Fruit fly (Drosophila melanogaster): ENCODE data around the gene bchs.

Gene bchs

dm6 chr2L:5906893-5907850, at the start of gene bchs (continued):
- TF ChIP-seq jigr1 (GFP tag; IDR thresholded peaks at IDR 0.05) (no peak), exex (tag; optimal IDR thresholded peaks at IDR 0.05) (peak; percentile 79), CG43689 (GFP tag; IDR thresholded peaks at IDR 0.05) (peak; percentile 49; the same call in 1 of the 2 replicates), CG17802 (tag; optimal IDR thresholded peaks at IDR 0.05) (peak; percentile 62), HmgZ (tag; optimal IDR thresholded peaks at IDR 0.05) (peak; percentile 96), E2f1 (GFP tag; IDR thresholded peaks at IDR 0.05) (peak; percentile 38; the same call in 1 of the 2 replicates), CG13424 (tag; optimal IDR thresholded peaks at IDR 0.05) (peak; percentile 85), stc (GFP tag; IDR thresholded peaks at IDR 0.05) (peak; percentile 89), btn (GFP tag; optimal IDR thresholded peaks at IDR 0.05) (peak; percentile 85), eve (GFP tag; optimal IDR thresholded peaks at IDR 0.05) (no peak), CG12299 (tag; optimal IDR thresholded peaks at IDR 0.05) (peak; percentile 91), Gug (GFP tag; IDR thresholded peaks at IDR 0.05) (no peak; the same call in 3 of the 4 replicates), CG11723 (GFP tag; optimal IDR thresholded peaks at IDR 0.05) (peak; percentile 92), CG15269 (tag; optimal IDR thresholded peaks at IDR 0.05) (no peak), Bdp1 (GFP tag; optimal IDR thresholded peaks at IDR 0.05) (peak; percentile 79), mld (GFP tag; IDR thresholded peaks at IDR 0.05; ENCODE audit: partially characterized antibody) (no peak), Six4 (GFP tag; optimal IDR thresholded peaks at IDR 0.05) (peak; percentile 69), CG12155 (GFP tag; optimal IDR thresholded peaks at IDR 0.05) (peak; percentile 45), CG10274 (GFP tag; optimal IDR thresholded peaks at IDR 0.05) (peak; percentile 75), vfl (GFP tag; optimal IDR thresholded peaks at IDR 0.05) (no peak), Abd-B (GFP tag; optimal IDR thresholded peaks at IDR 0.05) (no peak), C15 (GFP tag; IDR thresholded peaks at IDR 0.05) (peak; percentile 57; the same call in 1 of the 3 replicates), CG11504 (tag; optimal IDR thresholded peaks at IDR 0.05) (no peak), Nf-YB (GFP tag; optimal IDR thresholded peaks at IDR 0.05) (peak; percentile 71), CG4282 (GFP tag; optimal IDR thresholded peaks at IDR 0.05) (peak; percentile 57), wdn (GFP tag; IDR thresholded peaks at IDR 0.05) (peak; percentile 61; the same call in 1 of the 2 replicates), CG34422 (GFP tag; IDR thresholded peaks at IDR 0.05) (peak; percentile 83; the same call in 2 of the 3 replicates), vnd (GFP tag; IDR thresholded peaks at IDR 0.05; ENCODE audit: partially characterized antibody) (no peak), CG17328 (GFP tag; IDR thresholded peaks at IDR 0.05) (peak; percentile 72), CG9932 (GFP tag; IDR thresholded peaks at IDR 0.05) (peak; percentile 75), sr (GFP tag; IDR thresholded peaks at IDR 0.05) (peak; percentile 91), jumu (GFP tag; optimal IDR thresholded peaks at IDR 0.05) (peak; percentile 51), Mad (GFP tag; optimal IDR thresholded peaks at IDR 0.05) (peak; percentile 72), wek (GFP tag; optimal IDR thresholded peaks at IDR 0.05) (peak; percentile 96), sim (GFP tag; IDR thresholded peaks at IDR 0.05) (peak; percentile 92), crc (GFP tag; optimal IDR thresholded peaks at IDR 0.05) (peak; percentile 67), caup (GFP tag; optimal IDR thresholded peaks at IDR 0.05; ENCODE audit: severe bottlenecking) (peak; percentile 96), Nf-YA (GFP tag; IDR thresholded peaks at IDR 0.05) (peak; percentile 90), onecut (GFP tag; IDR thresholded peaks at IDR 0.05) (peak; percentile 100), dpn (GFP tag; optimal IDR thresholded peaks at IDR 0.05) (peak; percentile 74 to 83), CG4820 (GFP tag; optimal IDR thresholded peaks at IDR 0.05) (peak; percentile 68), CG12391 (tag; optimal IDR thresholded peaks at IDR 0.05) (peak; percentile 57), CG7963 (GFP tag; IDR thresholded peaks at IDR 0.05; ENCODE audit: partially characterized antibody) (no peak), CG16815 (GFP tag; optimal IDR thresholded peaks at IDR 0.05) (no peak), CG6765 (GFP tag; optimal IDR thresholded peaks at IDR 0.05) (peak; percentile 92), CG2120 (GFP tag; optimal IDR thresholded peaks at IDR 0.05) (peak; percentile 67), CG17912 (GFP tag; optimal IDR thresholded peaks at IDR 0.05) (peak; percentile 92), CG33557 (GFP tag; optimal IDR thresholded peaks at IDR 0.05) (peak; percentile 84)
